Fruit fly (Drosophila melanogaster): Measurements from ENCODE around the gene shep.

shep gene

dm6 chr3L:5180179-5180578, 97.6 kb downstream of the shep start (continued):
- 0 out of 2 replicates have a peak, but pooled peaks have one; percentile 32 for TF ChIP-seq bbx (GFP tag; IDR thresholded peaks at IDR 0.05; ENCODE audit: partially characterized antibody)
- TF ChIP-seq CG17328 (GFP tag; IDR thresholded peaks at IDR 0.05), result no peak
- 0 out of 2 replicates have a peak, but pooled peaks have one; percentile 30 for TF ChIP-seq CG32532 (GFP tag; IDR thresholded peaks at IDR 0.05)

- TF ChIP-seq CG11723 (GFP tag; optimal IDR thresholded peaks at IDR 0.05) (no peak), bigmax (GFP tag; optimal IDR thresholded peaks at IDR 0.05) (no peak), CG32532 (GFP tag; IDR thresholded peaks at IDR 0.05) (0 out of 2 replicates have a peak, but pooled peaks have one; percentile 35), cg (GFP tag; optimal IDR thresholded peaks at IDR 0.05) (peak; percentile 32), cwo (GFP tag; optimal IDR thresholded peaks at IDR 0.05) (peak; percentile 16), CG10654 (GFP tag; optimal IDR thresholded peaks at IDR 0.05) (no peak), CG4707 (GFP tag; optimal IDR thresholded peaks at IDR 0.05) (no peak), CG8924 (tag; optimal IDR thresholded peaks at IDR 0.05) (no peak), her (GFP tag; optimal IDR thresholded peaks at IDR 0.05) (no peak), gcm (GFP tag; optimal IDR thresholded peaks at IDR 0.05) (peak; percentile 28), pros (GFP tag; optimal IDR thresholded peaks at IDR 0.05) (peak; percentile 4), Hey (tag; optimal IDR thresholded peaks at IDR 0.05) (peak; percentile 76), chinmo (GFP tag; IDR thresholded peaks at IDR 0.05; ENCODE audit: partially characterized antibody) (0 out of 4 replicates have a peak, but pooled peaks have one; percentile 23), aop (GFP tag; IDR thresholded peaks at IDR 0.05) (no peak), Med (GFP tag) (peak; percentile 72), Ets65A (GFP tag) (peak; percentile 21), CG10321 (GFP tag; IDR thresholded peaks at IDR 0.05) (0 out of 2 replicates have a peak, but pooled peaks have one; percentile 5), CG9215 (GFP tag; IDR thresholded peaks at IDR 0.05) (no peak), cato (GFP tag; optimal IDR thresholded peaks at IDR 0.05; ENCODE audit: borderline replicate concordance) (no peak), Nf-YC (tag; optimal IDR thresholded peaks at IDR 0.05) (peak; percentile 5), Ssrp (tag; optimal IDR thresholded peaks at IDR 0.05) (no peak), ttk (GFP tag; IDR thresholded peaks at IDR 0.05) (0 out of 2 replicates have a peak, but pooled peaks have one; percentile 14), rib (GFP tag; IDR thresholded peaks at IDR 0.05) (no peak), row (GFP tag; IDR thresholded peaks at IDR 0.05) (no peak), CG34224 (GFP tag; IDR thresholded peaks at IDR 0.05; ENCODE audit: partially characterized antibody) (no peak)
These were observed 98.8 kb downstream of the shep start for dm6 chr3L:5178903-5179302.

- peak in 1 of 2 experiments; percentile 60 for TF ChIP-seq Hr78 (GFP tag; optimal IDR thresholded peaks at IDR 0.05)
- peak; percentile 68 for TF ChIP-seq CG15479 (GFP tag; optimal IDR thresholded peaks at IDR 0.05)
- TF ChIP-seq Ets65A (GFP tag), result peak; percentile 72
- TF ChIP-seq GATAe (GFP tag; conservative IDR thresholded peaks at IDR 0.05), result peak; percentile 40
- TF ChIP-seq mirr (GFP tag; optimal IDR thresholded peaks at IDR 0.05), result peak; percentile 92
- TF ChIP-seq CG14050 (GFP tag; IDR thresholded peaks at IDR 0.05), result no peak
- TF ChIP-seq sens-2 (GFP tag; IDR thresholded peaks at IDR 0.05), result peak; percentile 35; the same call in 1 of the 2 replicates
- TF ChIP-seq her (GFP tag; optimal IDR thresholded peaks at IDR 0.05), result no peak
- no peak for TF ChIP-seq Dek (tag; optimal IDR thresholded peaks at IDR 0.05)
- peak; percentile 34 for TF ChIP-seq CG34376 (GFP tag; optimal IDR thresholded peaks at IDR 0.05)
- peak; percentile 59 for TF ChIP-seq lab (GFP tag; optimal IDR thresholded peaks at IDR 0.05)
- TF ChIP-seq CG12155 (GFP tag; optimal IDR thresholded peaks at IDR 0.05), result no peak
- TF ChIP-seq sd (tag; optimal IDR thresholded peaks at IDR 0.05), result peak; percentile 53
- peak; percentile 40 for TF ChIP-seq cwo (GFP tag; optimal IDR thresholded peaks at IDR 0.05)
- TF ChIP-seq exex (tag; optimal IDR thresholded peaks at IDR 0.05), result peak; percentile 88
- peak in 1 of 2 experiments; percentile 13 for TF ChIP-seq Pdp1 (GFP tag; optimal IDR thresholded peaks at IDR 0.05)
- peak; percentile 62 for TF ChIP-seq grn (GFP tag; optimal IDR thresholded peaks at IDR 0.05)
- peak; percentile 63 for TF ChIP-seq sug (tag; optimal IDR thresholded peaks at IDR 0.05)
- peak; percentile 27 for TF ChIP-seq caup (GFP tag; optimal IDR thresholded peaks at IDR 0.05; ENCODE audit: severe bottlenecking)
These were observed 101.0 kb downstream of the shep start for dm6 chr3L:5176789-5177188.

All from whole organism, embryonic.